Worm (Caenorhabditis elegans) whole organism, early embryonic: ENCODE data around the gene xbp-1.

Source experiments
- ama-1 ChIP-seq: fragments of 150-350 bp; optimal IDR thresholded peaks from 2 replicates; lab custom pipeline; 2014
- sea-1 ChIP-seq: fragments of 200-800 bp; sonication (Bioruptor generic); conservative IDR thresholded peaks from 2 replicates; pipeline ENCODE4 v1.3.6; 2022; ENCODE audit warnings: missing genetic modification characterization, missing compliant biosample characterization
- tbx-37 ChIP-seq: fragments of 200-800 bp; sonication (Bioruptor generic); conservative IDR thresholded peaks from 2 replicates; pipeline ENCODE4 v1.3.6; 2022; ENCODE audit warnings: missing genetic modification reagents, missing genetic modification characterization, missing compliant biosample characterization
- tra-4 ChIP-seq: sonication (generic microtip); optimal IDR thresholded peaks from 2 replicates; lab custom pipeline; 2017; ENCODE audit warnings: missing genetic modification characterization, missing compliant biosample characterization

- TF ChIP-seq ama-1 (lab: Kevin White, UChicago), result no peak
- no peak for TF ChIP-seq tbx-37 (GFP tag; lab: Robert Waterston, UW)
- TF ChIP-seq tra-4, result no peak
- no peak for TF ChIP-seq sea-1 (GFP tag; lab: Robert Waterston, UW)
Measured at ce11 chrIII:4230092-4230491, 36.5 kb downstream of the xbp-1 start.
